Worm (Caenorhabditis elegans) whole organism, mixed stage, embryonic: ENCODE data around the gene ptc-1.

Experiments used
- M03D4.4 ChIP-seq: sonication (generic microtip); optimal IDR thresholded peaks from 2 replicates; lab custom pipeline; 2017; ENCODE audit warnings: mild to moderate bottlenecking, missing genetic modification characterization, missing compliant biosample characterization
- bed-3 ChIP-seq: fragments of 200-800 bp; sonication (Bioruptor generic); optimal IDR thresholded peaks from 3 replicates; lab custom pipeline; 2018; ENCODE audit warnings: mild to moderate bottlenecking, missing genetic modification characterization, moderate library complexity, missing compliant biosample characterization
- blmp-1 ChIP-seq: fragments of 150-350 bp; optimal IDR thresholded peaks from 2 replicates; lab custom pipeline; 2014; ENCODE audit warnings: missing biosample characterization, missing genetic modification characterization
- ceh-39 ChIP-seq: fragments of 150-350 bp; optimal IDR thresholded peaks from 2 replicates; lab custom pipeline; 2014; ENCODE audit warnings: missing biosample characterization, missing genetic modification characterization
- ceh-83 ChIP-seq: fragments of 200-800 bp; sonication (Bioruptor generic); optimal IDR thresholded peaks from 2 replicates; lab custom pipeline; 2018; ENCODE audit warnings: mild to moderate bottlenecking, missing genetic modification characterization, missing compliant biosample characterization
- ces-1 ChIP-seq: fragments of 150-350 bp; optimal IDR thresholded peaks from 2 replicates; lab custom pipeline; 2014; ENCODE audit warnings: missing biosample characterization, missing genetic modification reagents, missing genetic modification characterization
- elt-1 ChIP-seq: sonication (generic microtip); optimal IDR thresholded peaks from 2 replicates; lab custom pipeline; 2017; ENCODE audit warnings: missing genetic modification characterization, mild to moderate bottlenecking, missing compliant biosample characterization, antibody characterized with exemption, moderate library complexity, borderline replicate concordance; ENCODE audit not compliant: insufficient read depth
- elt-3 ChIP-seq: fragments of 150-350 bp; optimal IDR thresholded peaks from 2 replicates; lab custom pipeline; 2014; ENCODE audit warnings: missing biosample characterization, missing genetic modification characterization
- flh-1 ChIP-seq: fragments of 200-800 bp; sonication (Bioruptor generic); optimal IDR thresholded peaks from 2 replicates; lab custom pipeline; 2018; ENCODE audit warnings: mild to moderate bottlenecking, missing genetic modification characterization, moderate library complexity, missing compliant biosample characterization
- ham-2 ChIP-seq: fragments of 200-800 bp; sonication (Bioruptor generic); optimal IDR thresholded peaks from 2 replicates; lab custom pipeline; 2018; ENCODE audit warnings: mild to moderate bottlenecking, missing genetic modification characterization, missing compliant biosample characterization
- hlh-1 ChIP-seq: fragments of 150-350 bp; optimal IDR thresholded peaks from 2 replicates; lab custom pipeline; 2014; ENCODE audit warnings: missing biosample characterization, missing genetic modification reagents, missing genetic modification characterization
- lin-13 ChIP-seq: fragments of 150-350 bp; optimal IDR thresholded peaks from 2 replicates; lab custom pipeline; 2014; ENCODE audit warnings: missing biosample characterization, missing genetic modification characterization
- lin-32 ChIP-seq: fragments of 200-800 bp; sonication (Bioruptor generic); optimal IDR thresholded peaks from 2 replicates; lab custom pipeline; 2018; ENCODE audit warnings: mild to moderate bottlenecking, missing genetic modification characterization, missing compliant biosample characterization
- lsy-2 ChIP-seq: fragments of 150-350 bp; optimal IDR thresholded peaks from 2 replicates; lab custom pipeline; 2014; ENCODE audit warnings: missing biosample characterization, missing genetic modification characterization
- mab-5 ChIP-seq: fragments of 150-350 bp; optimal IDR thresholded peaks from 2 replicates; lab custom pipeline; 2014; ENCODE audit warnings: missing biosample characterization, missing genetic modification characterization
- mep-1 ChIP-seq: fragments of 150-350 bp; optimal IDR thresholded peaks from 2 replicates; lab custom pipeline; 2017; ENCODE audit warnings: missing biosample characterization, missing genetic modification reagents, missing genetic modification characterization, inconsistent platforms
- mls-2 ChIP-seq: sonication (generic microtip); optimal IDR thresholded peaks from 2 replicates; lab custom pipeline; 2016; ENCODE audit warnings: mild to moderate bottlenecking, missing genetic modification characterization, moderate library complexity, missing compliant biosample characterization
- nhr-2 ChIP-seq: fragments of 150-350 bp; optimal IDR thresholded peaks from 2 replicates; lab custom pipeline; 2014; ENCODE audit warnings: missing biosample characterization, missing genetic modification characterization
- nhr-28 ChIP-seq: fragments of 150-350 bp; optimal IDR thresholded peaks from 2 replicates; lab custom pipeline; 2014; ENCODE audit warnings: missing biosample characterization, missing genetic modification characterization
- nhr-76 ChIP-seq: sonication (generic microtip); optimal IDR thresholded peaks from 2 replicates; lab custom pipeline; 2017; ENCODE audit warnings: missing biosample characterization, missing genetic modification characterization
- pha-4 ChIP-seq: fragments of 150-350 bp; optimal IDR thresholded peaks from 2 replicates; lab custom pipeline; 2018; ENCODE audit warnings: missing biosample characterization, missing genetic modification reagents, missing genetic modification characterization
- sem-2 ChIP-seq: fragments of 200-800 bp; sonication (Bioruptor generic); optimal IDR thresholded peaks from 2 replicates; lab custom pipeline; 2018; ENCODE audit warnings: mild to moderate bottlenecking, missing genetic modification characterization, missing compliant biosample characterization
- snpc-4 ChIP-seq: fragments of 150-350 bp; optimal IDR thresholded peaks from 2 replicates; lab custom pipeline; 2014; ENCODE audit warnings: missing biosample characterization, missing genetic modification characterization
- sptf-1 ChIP-seq: sonication (generic microtip); optimal IDR thresholded peaks from 2 replicates; lab custom pipeline; 2017; ENCODE audit warnings: mild to moderate bottlenecking, missing genetic modification characterization, moderate library complexity, missing compliant biosample characterization
- tbx-8 ChIP-seq: fragments of 200-800 bp; sonication (Bioruptor generic); optimal IDR thresholded peaks from 2 replicates; lab custom pipeline; 2018; ENCODE audit warnings: mild to moderate bottlenecking, missing genetic modification characterization, moderate library complexity, missing compliant biosample characterization
- unc-120 ChIP-seq: sonication (generic microtip); optimal IDR thresholded peaks from 2 replicates; lab custom pipeline; 2017; ENCODE audit warnings: missing genetic modification characterization, missing compliant biosample characterization; ENCODE audit not compliant: poor library complexity, severe bottlenecking
- unc-39 ChIP-seq: fragments of 150-350 bp; optimal IDR thresholded peaks from 2 replicates; lab custom pipeline; 2014; ENCODE audit warnings: missing biosample characterization, missing genetic modification characterization
- unc-62 ChIP-seq: fragments of 150-350 bp; optimal IDR thresholded peaks from 2 replicates; lab custom pipeline; 2014; ENCODE audit warnings: missing biosample characterization, missing genetic modification reagents, missing genetic modification characterization
- zip-8 ChIP-seq: fragments of 150-350 bp; optimal IDR thresholded peaks from 2 replicates; lab custom pipeline; 2014; ENCODE audit warnings: missing biosample characterization, missing genetic modification characterization
- ztf-11 ChIP-seq: fragments of 150-350 bp; optimal IDR thresholded peaks from 2 replicates; lab custom pipeline; 2014; ENCODE audit warnings: missing biosample characterization, missing genetic modification characterization

Gene ptc-1

DNA sequence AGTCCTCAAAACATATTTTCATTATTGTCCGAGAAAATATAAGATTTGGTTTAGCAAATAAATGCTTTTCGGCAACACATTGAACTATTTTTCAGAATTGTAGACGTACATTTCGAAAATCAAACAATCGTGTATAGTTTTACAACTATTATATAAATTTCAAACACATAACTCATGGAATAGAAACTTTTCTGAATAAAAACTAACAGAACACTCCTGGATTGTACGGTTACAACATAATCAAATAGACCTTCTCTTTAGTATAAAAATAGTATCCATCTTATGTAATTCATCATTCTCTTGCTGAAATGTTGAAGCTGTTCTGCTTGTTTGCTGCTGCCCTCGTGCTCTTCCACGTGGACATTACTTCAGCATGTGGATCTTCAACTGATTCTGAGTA, 18.0 kb downstream of the ptc-1 start, which contains the start of gene ZK675.4:
Gene ZK675.4 (plus strand): TSS at position 301 of the 400 bp plus-strand sequence.
- no peak for TF ChIP-seq lin-32 (GFP tag; lab: Kevin White, UChicago)

DNA sequence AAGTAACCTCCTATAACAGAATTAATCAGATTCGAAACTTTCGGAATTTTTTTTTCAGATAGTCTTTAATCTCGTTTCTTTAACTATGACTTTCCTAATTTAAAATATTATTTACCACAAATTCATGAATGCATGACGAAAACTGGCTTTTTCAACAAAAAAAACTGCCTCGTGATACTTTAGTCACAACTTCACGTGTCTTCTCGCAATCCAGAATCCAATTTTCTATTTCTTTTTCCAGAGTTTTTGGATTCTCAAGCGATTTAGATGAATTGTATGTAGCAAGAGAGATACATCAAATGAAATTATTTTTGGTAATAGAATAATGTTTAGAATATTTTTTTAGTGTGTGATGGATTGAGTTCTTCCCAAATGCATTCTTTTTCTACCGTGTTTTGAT, 27.2 kb downstream of the ptc-1 start:
- TF ChIP-seq nhr-76 (tag; lab: Kevin White, UChicago), result no peak
- no peak for TF ChIP-seq zip-8
- TF ChIP-seq flh-1 (GFP tag; lab: Kevin White, UChicago), result no peak
- no peak for TF ChIP-seq nhr-28 (tag; lab: Kevin White, UChicago)
- no peak for TF ChIP-seq lsy-2 (tag; lab: Kevin White, UChicago)
- TF ChIP-seq mab-5, result no peak
- TF ChIP-seq ceh-39 (tag; lab: Kevin White, UChicago), result no peak
- TF ChIP-seq sem-2 (GFP tag; lab: Kevin White, UChicago), result no peak
- no peak for TF ChIP-seq unc-39 (tag; lab: Kevin White, UChicago)
- no peak for TF ChIP-seq pha-4 (tag; lab: Kevin White, UChicago)
- TF ChIP-seq ceh-83 (GFP tag; lab: Kevin White, UChicago), result no peak
- TF ChIP-seq sptf-1 (tag; lab: Kevin White, UChicago), result no peak
- no peak for TF ChIP-seq unc-62 (GFP tag; lab: Kevin White, UChicago)
- TF ChIP-seq lin-13, result no peak
- no peak for TF ChIP-seq nhr-2
- no peak for TF ChIP-seq snpc-4 (tag; lab: Kevin White, UChicago)
- no peak for TF ChIP-seq elt-1 (tag; lab: Kevin White, UChicago)
- TF ChIP-seq ham-2 (GFP tag; lab: Kevin White, UChicago), result no peak
- no peak for TF ChIP-seq mep-1

DNA sequence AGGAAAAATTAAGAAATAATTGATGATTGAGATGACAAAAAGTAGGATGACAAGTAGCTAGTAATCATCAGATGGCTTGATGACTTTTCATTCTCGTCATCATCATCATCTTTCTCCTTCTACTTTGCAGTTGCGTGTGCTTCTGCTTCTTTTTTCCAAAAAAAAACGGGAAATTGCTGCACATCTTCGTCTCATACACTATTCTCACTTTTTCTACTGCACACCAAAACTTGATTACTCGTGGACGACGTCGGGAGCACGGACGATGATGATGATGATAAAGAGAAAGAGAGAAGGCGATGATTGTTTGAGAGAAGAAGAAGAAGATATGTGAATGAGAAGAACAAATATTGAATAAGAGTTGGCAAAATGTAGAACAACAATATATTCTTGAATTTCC, 28.1 kb downstream of the ptc-1 start:
- TF ChIP-seq unc-39 (tag; lab: Kevin White, UChicago) (no peak), nhr-2 (no peak), zip-8 (no peak), bed-3 (GFP tag; lab: Kevin White, UChicago) (no peak), ces-1 (peak; percentile 94)

DNA sequence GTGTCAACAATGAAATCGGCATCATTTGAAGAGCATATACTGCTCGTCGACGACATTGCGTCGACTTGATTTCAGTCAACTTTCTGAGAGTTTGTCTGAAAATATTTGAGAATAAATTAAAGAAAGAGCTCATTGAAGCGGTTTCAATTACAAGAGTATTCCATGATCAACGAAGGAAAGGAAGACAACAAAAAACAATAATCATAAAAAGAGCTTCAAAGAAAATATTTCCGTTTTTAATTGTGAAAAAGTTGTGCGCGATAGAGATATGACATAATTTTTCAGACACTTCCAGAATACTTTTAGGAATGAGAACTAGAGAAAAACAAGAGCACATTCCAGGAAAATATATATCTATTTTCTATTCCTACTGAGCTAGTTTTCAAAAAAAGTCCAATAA, 35.6 kb downstream of the ptc-1 start, which contains the start of gene spv-1:
Gene spv-1 (minus strand): TSS at position 101 of the 400 bp plus-strand sequence.
- TF ChIP-seq elt-1 (tag; lab: Kevin White, UChicago) (no peak), tbx-8 (GFP tag; lab: Kevin White, UChicago) (no peak), hlh-1 (tag; lab: Kevin White, UChicago) (no peak), flh-1 (GFP tag; lab: Kevin White, UChicago) (no peak), unc-62 (GFP tag; lab: Kevin White, UChicago) (no peak), zip-8 (no peak)

DNA sequence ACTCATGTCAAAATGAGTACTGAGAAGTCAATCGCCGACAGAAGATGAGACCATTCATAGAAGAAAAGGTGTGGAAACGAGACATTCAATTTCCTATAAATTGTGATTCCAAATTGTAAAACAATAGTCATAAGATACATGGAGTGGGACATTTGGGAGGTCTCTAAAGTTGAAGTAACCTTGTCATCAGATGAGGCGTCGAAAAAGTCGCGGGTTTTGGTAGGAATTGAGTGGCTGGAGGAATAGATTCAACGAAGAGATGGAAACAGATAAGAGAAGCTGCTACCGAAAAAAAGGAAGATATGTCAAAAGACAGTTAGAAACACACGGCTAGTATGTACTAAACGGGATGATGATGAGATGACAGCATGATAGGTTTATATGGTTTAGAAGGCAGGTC, 37.6 kb downstream of the ptc-1 start:
- TF ChIP-seq lin-13 (no peak), mls-2 (tag; lab: Kevin White, UChicago) (no peak), blmp-1 (tag; lab: Kevin White, UChicago) (no peak), ztf-11 (tag; lab: Kevin White, UChicago) (no peak), mep-1 (no peak), elt-3 (tag; lab: Kevin White, UChicago) (no peak)

DNA sequence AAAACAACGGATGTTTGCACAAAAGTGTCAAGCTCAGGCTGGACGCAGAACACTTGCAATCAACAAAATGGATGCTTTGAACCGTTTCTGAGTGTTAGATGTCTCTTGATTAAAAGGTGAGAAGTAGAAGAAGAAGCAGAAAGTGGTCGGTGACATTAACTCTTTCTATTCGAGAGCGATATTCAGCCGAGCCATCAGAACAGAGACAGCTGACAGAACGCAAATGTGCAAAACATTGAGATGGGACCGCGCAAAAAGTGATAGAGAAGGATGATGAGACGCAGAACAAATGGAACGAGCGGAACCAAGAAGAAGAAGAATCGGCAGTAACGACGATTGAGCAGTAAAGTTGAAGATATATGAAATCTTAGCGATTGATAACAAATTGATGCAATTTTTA, 42.6 kb downstream of the ptc-1 start:
- TF ChIP-seq unc-39 (tag; lab: Kevin White, UChicago) (no peak), unc-120 (tag; lab: Kevin White, UChicago) (peak; percentile 23), bed-3 (GFP tag; lab: Kevin White, UChicago) (no peak), hlh-1 (tag; lab: Kevin White, UChicago) (peak; percentile 97), unc-62 (GFP tag; lab: Kevin White, UChicago) (peak; percentile 7), M03D4.4 (no peak), mab-5 (no peak), ztf-11 (tag; lab: Kevin White, UChicago) (no peak)
